Worm (Caenorhabditis elegans) whole organism, L2 larva: ENCODE results near the gene haao-1.

Experiments used
- C34F6.9 ChIP-seq: fragments of 150-350 bp; optimal IDR thresholded peaks from 2 replicates; lab custom pipeline; 2014; ENCODE audit warnings: missing biosample characterization, missing genetic modification characterization
- F13H6.1 ChIP-seq: sonication (generic microtip); optimal IDR thresholded peaks from 2 replicates; lab custom pipeline; 2016; ENCODE audit warnings: missing genetic modification characterization, missing compliant biosample characterization
- R02D3.7 ChIP-seq: fragments of 150-350 bp; optimal IDR thresholded peaks from 2 replicates; lab custom pipeline; 2014; ENCODE audit warnings: missing biosample characterization, missing genetic modification characterization
- Y55F3AM.14 ChIP-seq: fragments of 200-800 bp; sonication (Bioruptor generic); optimal IDR thresholded peaks from 2 replicates; lab custom pipeline; 2018; ENCODE audit warnings: mild to moderate bottlenecking, missing genetic modification characterization, missing compliant biosample characterization
- ZK546.5 ChIP-seq: sonication (generic microtip); optimal IDR thresholded peaks from 2 replicates; lab custom pipeline; 2017; ENCODE audit warnings: missing biosample characterization, missing genetic modification characterization
- alr-1 ChIP-seq: fragments of 150-350 bp; optimal IDR thresholded peaks from 2 replicates; lab custom pipeline; 2014; ENCODE audit warnings: missing biosample characterization, missing genetic modification characterization
- aly-2 ChIP-seq: fragments of 150-350 bp; optimal IDR thresholded peaks from 2 replicates; lab custom pipeline; 2014; ENCODE audit warnings: missing biosample characterization, missing genetic modification characterization
- ama-1 ChIP-seq: fragments of 150-350 bp; optimal IDR thresholded peaks from 2 replicates; lab custom pipeline; 2018; ENCODE audit warnings: inconsistent platforms
- blmp-1 ChIP-seq: sonication (generic microtip); optimal IDR thresholded peaks from 2 replicates; lab custom pipeline; 2017; ENCODE audit warnings: missing genetic modification characterization, mild to moderate bottlenecking, missing compliant biosample characterization, antibody characterized with exemption, moderate library complexity; ENCODE audit not compliant: insufficient read depth
- ceh-16 ChIP-seq: fragments of 150-350 bp; optimal IDR thresholded peaks from 2 replicates; lab custom pipeline; 2014; ENCODE audit warnings: missing biosample characterization, missing genetic modification characterization
- ceh-82 ChIP-seq: fragments of 150-350 bp; optimal IDR thresholded peaks from 2 replicates; lab custom pipeline; 2014; ENCODE audit warnings: missing biosample characterization, missing genetic modification characterization
- crh-2 ChIP-seq: sonication (generic microtip); optimal IDR thresholded peaks from 2 replicates; lab custom pipeline; 2017; ENCODE audit warnings: missing biosample characterization, missing genetic modification characterization
- dmd-4 ChIP-seq: sonication (generic microtip); optimal IDR thresholded peaks from 2 replicates; lab custom pipeline; 2017; ENCODE audit warnings: missing biosample characterization, missing genetic modification characterization
- egl-27 ChIP-seq: sonication (generic microtip); optimal IDR thresholded peaks from 3 replicates; lab custom pipeline; 2017; ENCODE audit warnings: missing biosample characterization, missing genetic modification reagents, missing genetic modification characterization
- elt-1 ChIP-seq: fragments of 150-350 bp; optimal IDR thresholded peaks from 2 replicates; lab custom pipeline; 2014; ENCODE audit warnings: missing biosample characterization, missing genetic modification characterization
- elt-3 ChIP-seq: sonication (generic microtip); optimal IDR thresholded peaks from 2 replicates; lab custom pipeline; 2017; ENCODE audit warnings: missing biosample characterization, missing genetic modification characterization
- fos-1 ChIP-seq: fragments of 150-350 bp; optimal IDR thresholded peaks from 2 replicates; lab custom pipeline; 2014; ENCODE audit warnings: missing biosample characterization, missing genetic modification characterization
- gmeb-1 ChIP-seq: fragments of 150-350 bp; optimal IDR thresholded peaks from 2 replicates; lab custom pipeline; 2014; ENCODE audit warnings: missing biosample characterization, missing genetic modification characterization
- lin-11 ChIP-seq: fragments of 150-350 bp; sonication (generic microtip); optimal IDR thresholded peaks from 2 replicates; lab custom pipeline; 2014; ENCODE audit warnings: missing biosample characterization, missing genetic modification characterization, inconsistent platforms, mixed read lengths
- lin-13 ChIP-seq: fragments of 150-350 bp; optimal IDR thresholded peaks from 2 replicates; lab custom pipeline; 2014; ENCODE audit warnings: missing biosample characterization, missing genetic modification reagents, missing genetic modification characterization
- lin-39 ChIP-seq: fragments of 150-350 bp; optimal IDR thresholded peaks from 2 replicates; lab custom pipeline; 2014; ENCODE audit warnings: missing biosample characterization, missing genetic modification reagents, missing genetic modification characterization
- lsy-2 ChIP-seq, 2 experiments: fragments of 150-350 bp in 1 of 2; sonication (generic microtip) in 1 of 2; optimal IDR thresholded peaks; 2 replicates each; lab custom pipeline; 2014 to 2017; ENCODE audit warnings: missing biosample characterization in 2 of 2, missing genetic modification characterization in 2 of 2
- mab-5 ChIP-seq: fragments of 150-350 bp; optimal IDR thresholded peaks from 2 replicates; lab custom pipeline; 2014; ENCODE audit warnings: missing biosample characterization, missing genetic modification characterization
- mbf-1 ChIP-seq: sonication (generic microtip); optimal IDR thresholded peaks from 2 replicates; lab custom pipeline; 2017; ENCODE audit warnings: missing biosample characterization, missing genetic modification characterization
- mdl-1 ChIP-seq, 2 experiments: fragments of 150-350 bp in 1 of 2; sonication (generic microtip) in 1 of 2; optimal IDR thresholded peaks; 2 replicates each; lab custom pipeline; 2017; ENCODE audit warnings: missing biosample characterization in 2 of 2, missing genetic modification characterization in 2 of 2
- nhr-10 ChIP-seq: sonication (generic microtip); optimal IDR thresholded peaks from 2 replicates; lab custom pipeline; 2017; ENCODE audit warnings: missing biosample characterization, missing genetic modification characterization
- nhr-11 ChIP-seq: fragments of 150-350 bp; optimal IDR thresholded peaks from 2 replicates; lab custom pipeline; 2014; ENCODE audit warnings: missing biosample characterization, missing genetic modification characterization
- nhr-12 ChIP-seq: fragments of 150-350 bp; optimal IDR thresholded peaks from 2 replicates; lab custom pipeline; 2014; ENCODE audit warnings: missing biosample characterization, missing genetic modification characterization
- nhr-129 ChIP-seq: fragments of 150-350 bp; optimal IDR thresholded peaks from 2 replicates; lab custom pipeline; 2014; ENCODE audit warnings: missing biosample characterization, missing genetic modification characterization
- nhr-21 ChIP-seq: fragments of 150-350 bp; optimal IDR thresholded peaks from 2 replicates; lab custom pipeline; 2014; ENCODE audit warnings: missing biosample characterization, missing genetic modification characterization
- nhr-23 ChIP-seq: fragments of 150-350 bp; optimal IDR thresholded peaks from 2 replicates; lab custom pipeline; 2014; ENCODE audit warnings: missing biosample characterization, missing genetic modification reagents, missing genetic modification characterization
- nhr-237 ChIP-seq: fragments of 150-350 bp; optimal IDR thresholded peaks from 2 replicates; lab custom pipeline; 2014; ENCODE audit warnings: missing biosample characterization, missing genetic modification characterization
- nhr-25 ChIP-seq: fragments of 150-350 bp; sonication (generic microtip); optimal IDR thresholded peaks from 3 replicates; lab custom pipeline; 2014; ENCODE audit warnings: missing biosample characterization, missing genetic modification characterization
- nhr-6 ChIP-seq: fragments of 150-350 bp; optimal IDR thresholded peaks from 2 replicates; lab custom pipeline; 2014; ENCODE audit warnings: missing biosample characterization, missing genetic modification characterization
- nhr-77 ChIP-seq: fragments of 150-350 bp; optimal IDR thresholded peaks from 2 replicates; lab custom pipeline; 2014; ENCODE audit warnings: missing biosample characterization, missing genetic modification characterization
- peb-1 ChIP-seq: fragments of 150-350 bp; optimal IDR thresholded peaks from 2 replicates; lab custom pipeline; 2014; ENCODE audit warnings: missing biosample characterization, missing genetic modification characterization
- sem-4 ChIP-seq: fragments of 150-350 bp; optimal IDR thresholded peaks from 2 replicates; lab custom pipeline; 2014; ENCODE audit warnings: missing biosample characterization, missing genetic modification reagents, missing genetic modification characterization
- skn-1 ChIP-seq: sonication (generic microtip); optimal IDR thresholded peaks from 2 replicates; lab custom pipeline; 2017; ENCODE audit warnings: missing biosample characterization, missing genetic modification characterization
- sma-3 ChIP-seq: sonication (generic microtip); optimal IDR thresholded peaks from 2 replicates; lab custom pipeline; 2016; ENCODE audit warnings: missing genetic modification reagents, missing genetic modification characterization, missing compliant biosample characterization
- sma-9 ChIP-seq, 2 experiments: fragments of 150-350 bp in 1 of 2; sonication (generic microtip) in 1 of 2; optimal IDR thresholded peaks; 2 replicates each; lab custom pipeline; 2014 to 2016; ENCODE audit warnings: missing genetic modification characterization in 2 of 2, mild to moderate bottlenecking in 1 of 2, missing biosample characterization in 1 of 2, missing compliant biosample characterization in 1 of 2, missing genetic modification reagents in 1 of 2, moderate library complexity in 1 of 2
- snpc-4 ChIP-seq: fragments of 150-350 bp; optimal IDR thresholded peaks from 2 replicates; lab custom pipeline; 2014; ENCODE audit warnings: missing biosample characterization, missing genetic modification characterization
- unc-39 ChIP-seq: fragments of 150-350 bp; optimal IDR thresholded peaks from 2 replicates; lab custom pipeline; 2014; ENCODE audit warnings: missing biosample characterization, missing genetic modification characterization
- unc-55 ChIP-seq: fragments of 150-350 bp; sonication (generic microtip); optimal IDR thresholded peaks from 3 replicates; lab custom pipeline; 2014; ENCODE audit warnings: missing biosample characterization, missing genetic modification reagents, missing genetic modification characterization
- unc-62 ChIP-seq: fragments of 150-350 bp; optimal IDR thresholded peaks from 2 replicates; lab custom pipeline; 2014; ENCODE audit warnings: missing biosample characterization, missing genetic modification reagents, missing genetic modification characterization
- zag-1 ChIP-seq: fragments of 150-350 bp; optimal IDR thresholded peaks from 2 replicates; lab custom pipeline; 2014; ENCODE audit warnings: missing biosample characterization, missing genetic modification characterization
- ztf-1 ChIP-seq: fragments of 200-800 bp; sonication (Bioruptor generic); conservative IDR thresholded peaks from 2 replicates; pipeline ENCODE4 v1.3.6; 2022; ENCODE audit warnings: missing genetic modification characterization, missing compliant biosample characterization
- ztf-11 ChIP-seq: sonication (generic microtip); optimal IDR thresholded peaks from 2 replicates; lab custom pipeline; 2017; ENCODE audit warnings: missing biosample characterization, missing genetic modification characterization
- ztf-4 ChIP-seq: fragments of 150-350 bp; optimal IDR thresholded peaks from 2 replicates; lab custom pipeline; 2014; ENCODE audit warnings: missing biosample characterization, missing genetic modification characterization

haao-1 gene

DNA sequence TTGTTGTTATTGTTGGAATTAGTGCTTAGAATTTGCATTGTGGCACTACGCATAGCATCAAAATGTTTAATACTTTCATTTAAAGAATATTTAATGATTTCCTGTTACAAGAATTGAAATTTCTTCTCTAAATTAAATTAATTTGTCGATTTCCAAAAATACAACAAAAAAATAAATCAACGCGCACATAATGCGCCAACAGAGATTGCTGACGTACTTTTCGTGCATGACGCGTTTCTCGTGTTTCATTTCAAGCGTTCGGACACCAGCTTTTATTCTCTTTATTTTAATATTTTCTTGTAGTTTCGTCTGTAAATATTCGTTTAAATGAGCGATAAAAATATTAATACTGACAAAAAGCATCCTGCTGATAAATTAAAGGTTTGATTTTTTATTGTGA, 8.9 kb downstream of the haao-1 start, which contains the start of gene eif-2Bdelta (continued):
- TF ChIP-seq nhr-237 (tag; lab: Kevin White, UChicago) (no peak), sma-3 (GFP tag; lab: Kevin White, UChicago) (peak; percentile 46)

DNA sequence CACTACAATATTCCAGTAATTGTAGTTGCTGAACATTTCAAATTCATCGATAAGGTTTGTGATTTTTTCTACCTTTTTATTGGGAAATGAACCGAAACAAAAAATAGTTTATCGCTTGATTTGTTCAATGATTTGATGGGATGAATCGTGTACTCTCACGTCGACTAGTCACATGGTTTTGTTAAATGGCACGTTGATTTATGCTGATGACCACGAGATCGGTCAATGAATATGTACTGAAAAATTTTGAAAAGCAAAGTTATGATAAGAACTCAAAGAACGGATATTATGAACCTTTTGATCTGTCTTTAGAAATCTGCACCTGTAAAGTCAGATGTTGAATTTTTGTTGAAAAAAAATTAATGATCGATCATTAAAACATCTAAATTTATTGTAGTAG, 11.6 kb downstream of the haao-1 start:
- TF ChIP-seq nhr-6 (tag; lab: Kevin White, UChicago) (peak; percentile 62), nhr-237 (tag; lab: Kevin White, UChicago) (no peak), nhr-12 (tag; lab: Kevin White, UChicago) (no peak), mdl-1 (tag; optimal IDR thresholded peaks at IDR 0.05; lab: Kevin White, UChicago) (peak in 1 of 2 experiments; percentile 40), blmp-1 (tag; lab: Kevin White, UChicago) (peak; percentile 74), egl-27 (tag; lab: Kevin White, UChicago) (no peak), ztf-11 (tag; lab: Kevin White, UChicago) (no peak), C34F6.9 (tag; lab: Kevin White, UChicago) (no peak), F13H6.1 (no peak), ZK546.5 (tag; lab: Kevin White, UChicago) (no peak), sma-9 (GFP tag; optimal IDR thresholded peaks at IDR 0.05; lab: Kevin White, UChicago) (peak; percentile 96), sma-9 (tag; optimal IDR thresholded peaks at IDR 0.05; lab: Kevin White, UChicago) (no peak), ama-1 (lab: Kevin White, UChicago) (no peak), gmeb-1 (tag; lab: Kevin White, UChicago) (peak; percentile 55), ceh-82 (no peak), mbf-1 (no peak), peb-1 (no peak), mab-5 (tag; lab: Kevin White, UChicago) (no peak), sem-4 (tag; lab: Kevin White, UChicago) (no peak), lin-11 (no peak), unc-62 (GFP tag; lab: Kevin White, UChicago) (no peak), snpc-4 (tag; lab: Kevin White, UChicago) (no peak), alr-1 (tag; lab: Kevin White, UChicago) (no peak), nhr-23 (tag; lab: Kevin White, UChicago) (no peak), dmd-4 (tag; lab: Kevin White, UChicago) (no peak), lsy-2 (tag; optimal IDR thresholded peaks at IDR 0.05; lab: Kevin White, UChicago) (peak in 1 of 2 experiments; percentile 31), nhr-21 (peak; percentile 97), Y55F3AM.14 (GFP tag; lab: Kevin White, UChicago) (no peak), ztf-4 (no peak), aly-2 (tag; lab: Kevin White, UChicago) (no peak), sma-3 (GFP tag; lab: Kevin White, UChicago) (peak; percentile 69), crh-2 (tag; lab: Kevin White, UChicago) (peak; percentile 78), nhr-77 (tag; lab: Kevin White, UChicago) (no peak), ztf-1 (GFP tag; lab: Robert Waterston, UW) (no peak), elt-3 (tag; lab: Kevin White, UChicago) (no peak), unc-55 (GFP tag; lab: Kevin White, UChicago) (no peak), R02D3.7 (no peak), unc-39 (tag; lab: Kevin White, UChicago) (no peak), nhr-11 (tag; lab: Kevin White, UChicago) (no peak), elt-1 (tag; lab: Kevin White, UChicago) (no peak), zag-1 (tag; lab: Kevin White, UChicago) (no peak), lin-39 (no peak), skn-1 (tag; lab: Kevin White, UChicago) (no peak), nhr-129 (tag; lab: Kevin White, UChicago) (peak; percentile 63), nhr-25 (peak; percentile 71), ceh-16 (tag; lab: Kevin White, UChicago) (no peak), fos-1 (no peak), lin-13 (no peak), nhr-10 (tag; lab: Kevin White, UChicago) (no peak)
